Worm (Caenorhabditis elegans): ENCODE results near the gene cdd-2.

DNA sequence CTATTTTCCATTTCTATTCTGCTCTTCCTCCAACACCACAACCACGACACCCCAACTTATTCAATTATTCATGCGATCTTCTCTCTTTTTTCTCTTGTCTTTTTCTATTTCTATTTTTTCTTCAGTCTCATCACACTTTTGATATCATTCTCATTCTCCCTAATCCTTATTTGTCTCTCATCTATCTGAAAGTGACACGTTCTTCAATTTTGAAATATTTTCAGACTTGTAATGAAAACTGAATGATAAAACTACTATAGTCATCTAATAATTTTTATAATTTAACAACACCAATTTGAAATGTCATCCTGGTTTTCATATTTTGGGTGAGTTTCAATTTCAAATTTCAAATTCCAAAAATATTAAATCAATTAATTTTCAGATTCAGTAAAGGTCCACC, 40.9 kb upstream of the cdd-2 start, which contains the start of gene cla-1:
- TF ChIP-seq ama-1 (optimal IDR thresholded peaks at IDR 0.05) (no peak), egl-27 (tag; optimal IDR thresholded peaks at IDR 0.05) (no peak), pha-4 (tag; optimal IDR thresholded peaks at IDR 0.05) (no peak), hmg-11 (tag; optimal IDR thresholded peaks at IDR 0.05) (no peak), lin-15B (tag; optimal IDR thresholded peaks at IDR 0.05) (no peak), pqm-1 (tag; optimal IDR thresholded peaks at IDR 0.05) (no peak), elt-3 (tag; optimal IDR thresholded peaks at IDR 0.05) (no peak), skn-1 (tag; optimal IDR thresholded peaks at IDR 0.05) (no peak), fkh-10 (GFP tag; optimal IDR thresholded peaks at IDR 0.05) (no peak), jun-1 (tag; optimal IDR thresholded peaks at IDR 0.05) (no peak)

Measured in whole organism, L3 larva.